Fruit fly (Drosophila melanogaster): ENCODE results near the gene Vps13D.

DNA sequence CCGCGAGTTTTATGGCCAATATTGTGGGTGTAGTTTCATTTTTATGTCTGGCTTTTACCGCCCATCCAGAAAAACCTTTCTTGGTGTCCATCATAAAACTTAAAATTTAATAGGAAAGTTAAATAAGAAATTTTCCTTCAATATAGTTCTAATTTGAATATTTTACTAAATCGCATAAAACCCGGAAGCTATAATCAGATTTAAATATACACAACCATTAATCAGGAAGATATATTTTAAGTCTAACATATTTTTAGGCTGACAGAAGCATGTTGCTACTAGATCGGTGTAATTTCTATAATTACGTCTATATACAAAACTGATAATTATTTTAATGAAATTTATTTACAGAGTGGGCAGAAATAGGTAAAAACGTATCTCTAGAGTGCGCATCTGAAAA is 19.1 kb upstream of the Vps13D start:
- TF ChIP-seq Sox102F (GFP tag; optimal IDR thresholded peaks at IDR 0.05) (no peak), vri (GFP tag; optimal IDR thresholded peaks at IDR 0.05) (no peak), Gug (GFP tag; IDR thresholded peaks at IDR 0.05) (no peak), CG6808 (GFP tag; optimal IDR thresholded peaks at IDR 0.05) (no peak), CG15336 (GFP tag; IDR thresholded peaks at IDR 0.05) (no peak), CG16779 (tag; optimal IDR thresholded peaks at IDR 0.05) (no peak), spab (GFP tag; optimal IDR thresholded peaks at IDR 0.05) (no peak), fd59A (GFP tag; optimal IDR thresholded peaks at IDR 0.05) (no peak), CG9139 (GFP tag; optimal IDR thresholded peaks at IDR 0.05) (no peak)
